Fruit fly (Drosophila melanogaster): ENCODE measurements around the gene Acox3.

The Acox3 gene

dm6 chr2L:6490783-6491249, 42.6 kb upstream of the Acox3 start, which contains the start of the genes Phf5a and CG31638:
TSS of gene Phf5a (minus strand) at chr2L:6490843.
TSS of gene CG31638 (plus strand) at chr2L:6491061.
- TF ChIP-seq dsf (GFP tag; optimal IDR thresholded peaks at IDR 0.05; ENCODE audit: borderline replicate concordance) = peak; percentile 77
- TF ChIP-seq Rel (GFP tag; optimal IDR thresholded peaks at IDR 0.05) = no peak
- TF ChIP-seq Rel (tag; optimal IDR thresholded peaks at IDR 0.05) = peak; percentile 41
- TF ChIP-seq Hr83 (GFP tag; optimal IDR thresholded peaks at IDR 0.05; ENCODE audit: poor library complexity, severe bottlenecking) = no peak
- peak; percentile 92 for TF ChIP-seq OdsH (GFP tag; optimal IDR thresholded peaks at IDR 0.05)
- peak; percentile 93 for TF ChIP-seq Sp1 (GFP tag; optimal IDR thresholded peaks at IDR 0.05)
- TF ChIP-seq dmrt93B (GFP tag; optimal IDR thresholded peaks at IDR 0.05) = peak; percentile 89
- TF ChIP-seq HLH106 (tag; optimal IDR thresholded peaks at IDR 0.05) = peak; percentile 96
- no peak for TF ChIP-seq N (GFP tag; optimal IDR thresholded peaks at IDR 0.05)
- TF ChIP-seq rgr (GFP tag; optimal IDR thresholded peaks at IDR 0.05) = peak; percentile 80
- TF ChIP-seq sv (GFP tag; optimal IDR thresholded peaks at IDR 0.05) = peak; percentile 67
- TF ChIP-seq Jra (GFP tag; optimal IDR thresholded peaks at IDR 0.05) = peak; percentile 79
- TF ChIP-seq jim (GFP tag; optimal IDR thresholded peaks at IDR 0.05) = no peak
- no peak for TF ChIP-seq tai (GFP tag; optimal IDR thresholded peaks at IDR 0.05)
- TF ChIP-seq dl (GFP tag; optimal IDR thresholded peaks at IDR 0.05; ENCODE audit: insufficient read depth in 1 of 2, partially characterized antibody in 2 of 2) = no peak
- peak; percentile 75 for TF ChIP-seq psq (GFP tag; optimal IDR thresholded peaks at IDR 0.05)
- no peak for TF ChIP-seq woc (GFP tag; optimal IDR thresholded peaks at IDR 0.05)
- no peak for TF ChIP-seq Vsx2 (GFP tag; optimal IDR thresholded peaks at IDR 0.05; ENCODE audit: partially characterized antibody)
- TF ChIP-seq h (GFP tag; optimal IDR thresholded peaks at IDR 0.05) = peak; percentile 43
- peak in 1 of 2 experiments; percentile 70 for TF ChIP-seq foxo (GFP tag; optimal IDR thresholded peaks at IDR 0.05)
- peak; percentile 85 for TF ChIP-seq br (GFP tag; optimal IDR thresholded peaks at IDR 0.05)
- TF ChIP-seq ey (GFP tag; optimal IDR thresholded peaks at IDR 0.05) = peak; percentile 87
- TF ChIP-seq GATAd (GFP tag; optimal IDR thresholded peaks at IDR 0.05) = peak; percentile 76
- no peak for TF ChIP-seq usp (GFP tag; optimal IDR thresholded peaks at IDR 0.05)
- TF ChIP-seq CG9705 (GFP tag; optimal IDR thresholded peaks at IDR 0.05) = peak; percentile 86
- TF ChIP-seq Myc (optimal IDR thresholded peaks at IDR 0.05) = no peak
- TF ChIP-seq Dif (GFP tag; optimal IDR thresholded peaks at IDR 0.05; ENCODE audit: partially characterized antibody) = no peak
- peak; percentile 7 for TF ChIP-seq Mio (GFP tag; optimal IDR thresholded peaks at IDR 0.05)

DNA sequence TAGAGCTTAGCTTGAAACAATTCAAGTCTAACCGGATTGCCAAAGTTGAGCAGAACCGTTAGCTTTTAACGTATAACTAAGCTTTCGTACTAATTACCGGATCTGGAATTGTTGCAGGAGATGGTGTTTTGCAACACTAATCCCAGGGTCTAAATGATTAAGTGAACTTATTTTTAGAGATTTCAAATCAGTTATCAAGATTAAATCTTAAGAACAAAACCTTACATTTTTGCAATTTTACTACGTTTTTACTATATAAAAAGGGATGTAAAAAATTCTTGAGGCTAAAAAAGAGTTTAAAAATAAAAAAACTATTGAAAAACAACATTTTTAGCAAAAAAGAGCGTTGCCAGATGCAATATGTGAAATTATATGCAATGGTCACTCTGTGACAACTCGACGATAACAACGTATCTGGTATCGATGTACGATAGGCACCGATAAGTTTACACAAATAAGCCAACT, 40.5 kb upstream of the Acox3 start, which contains the start of the genes KFase and epsilonCOP:
Gene KFase, minus strand, starts transcription at position 81 of the 465 bp plus-strand sequence.
Gene epsilonCOP, plus strand, starts transcription at position 415 of the 465 bp plus-strand sequence.
- peak; percentile 75 for TF ChIP-seq Jra (GFP tag; optimal IDR thresholded peaks at IDR 0.05)
- TF ChIP-seq dmrt93B (GFP tag; optimal IDR thresholded peaks at IDR 0.05) = no peak
- no peak for TF ChIP-seq CrebA (GFP tag; optimal IDR thresholded peaks at IDR 0.05; ENCODE audit: borderline replicate concordance)
- TF ChIP-seq sv (GFP tag; optimal IDR thresholded peaks at IDR 0.05) = peak; percentile 40
- no peak for TF ChIP-seq fru (GFP tag; optimal IDR thresholded peaks at IDR 0.05)
- TF ChIP-seq brk (GFP tag; optimal IDR thresholded peaks at IDR 0.05) = no peak
- TF ChIP-seq Dif (GFP tag; optimal IDR thresholded peaks at IDR 0.05; ENCODE audit: partially characterized antibody) = no peak
- TF ChIP-seq HLH106 (tag; optimal IDR thresholded peaks at IDR 0.05) = peak; percentile 51
- TF ChIP-seq h (GFP tag; optimal IDR thresholded peaks at IDR 0.05) = peak; percentile 68
- TF ChIP-seq jim (GFP tag; optimal IDR thresholded peaks at IDR 0.05) = no peak
- TF ChIP-seq dl (GFP tag; optimal IDR thresholded peaks at IDR 0.05; ENCODE audit: insufficient read depth in 1 of 2, partially characterized antibody in 2 of 2) = no peak
- TF ChIP-seq psq (GFP tag; optimal IDR thresholded peaks at IDR 0.05) = peak; percentile 36
- peak; percentile 48 for TF ChIP-seq ey (GFP tag; optimal IDR thresholded peaks at IDR 0.05)
- TF ChIP-seq usp (GFP tag; optimal IDR thresholded peaks at IDR 0.05) = no peak
- no peak for TF ChIP-seq Hr78 (GFP tag; optimal IDR thresholded peaks at IDR 0.05)
- no peak for TF ChIP-seq Rel (GFP tag; optimal IDR thresholded peaks at IDR 0.05)
- TF ChIP-seq Rel (tag; optimal IDR thresholded peaks at IDR 0.05) = peak; percentile 67
- TF ChIP-seq GATAd (GFP tag; optimal IDR thresholded peaks at IDR 0.05) = no peak
- no peak for TF ChIP-seq pan (optimal IDR thresholded peaks at IDR 0.05)
- no peak for TF ChIP-seq Mio (GFP tag; optimal IDR thresholded peaks at IDR 0.05)
- TF ChIP-seq lola (GFP tag; optimal IDR thresholded peaks at IDR 0.05) = no peak
- TF ChIP-seq Vsx2 (GFP tag; optimal IDR thresholded peaks at IDR 0.05; ENCODE audit: partially characterized antibody) = no peak
- TF ChIP-seq CG9705 (GFP tag; optimal IDR thresholded peaks at IDR 0.05) = peak; percentile 28
- peak; percentile 49 for TF ChIP-seq dsf (GFP tag; optimal IDR thresholded peaks at IDR 0.05; ENCODE audit: borderline replicate concordance)
- TF ChIP-seq Sp1 (GFP tag; optimal IDR thresholded peaks at IDR 0.05) = peak; percentile 41
- TF ChIP-seq OdsH (GFP tag; optimal IDR thresholded peaks at IDR 0.05) = peak; percentile 55
- no peak for TF ChIP-seq CG32264 (GFP tag; optimal IDR thresholded peaks at IDR 0.05)
- no peak for TF ChIP-seq Dfd (GFP tag; optimal IDR thresholded peaks at IDR 0.05)
- TF ChIP-seq foxo (GFP tag; optimal IDR thresholded peaks at IDR 0.05) = peak in 1 of 2 experiments; percentile 47
- no peak for TF ChIP-seq N (GFP tag; optimal IDR thresholded peaks at IDR 0.05)
- TF ChIP-seq tai (GFP tag; optimal IDR thresholded peaks at IDR 0.05) = no peak
- TF ChIP-seq Hnf4 (GFP tag; optimal IDR thresholded peaks at IDR 0.05) = peak; percentile 83
- no peak for TF ChIP-seq Abd-B (GFP tag; optimal IDR thresholded peaks at IDR 0.05)
- peak; percentile 75 for TF ChIP-seq Hr83 (GFP tag; optimal IDR thresholded peaks at IDR 0.05; ENCODE audit: poor library complexity, severe bottlenecking)
- TF ChIP-seq woc (GFP tag; optimal IDR thresholded peaks at IDR 0.05) = no peak
- peak; percentile 28 for TF ChIP-seq br (GFP tag; optimal IDR thresholded peaks at IDR 0.05)
- TF ChIP-seq sage (GFP tag; optimal IDR thresholded peaks at IDR 0.05) = no peak
- no peak for TF ChIP-seq Myc (optimal IDR thresholded peaks at IDR 0.05)
- TF ChIP-seq rgr (GFP tag; optimal IDR thresholded peaks at IDR 0.05) = peak; percentile 51

Data from whole organism, wandering third instar larva.